Worm (Caenorhabditis elegans) whole organism, L4 larva: ENCODE measurements around the gene sra-10.
"Not testable (repeated sequence)": the region's sequence is repeated elsewhere in the genome, so short reads cannot be mapped to it uniquely, and the experiment has no call there.

Source experiments
- F49E8.2 ChIP-seq: sonication (generic microtip); optimal IDR thresholded peaks from 2 replicates; lab custom pipeline; 2016; ENCODE audit warnings: missing compliant biosample characterization, mild to moderate bottlenecking, missing genetic modification characterization, borderline replicate concordance
- R02D3.7 ChIP-seq: fragments of 150-350 bp; sonication (generic microtip); optimal IDR thresholded peaks from 3 replicates; lab custom pipeline; 2014; ENCODE audit warnings: missing biosample characterization, missing genetic modification characterization
- Y75B8A.6 ChIP-seq: fragments of 200-800 bp; sonication (Bioruptor generic); IDR thresholded peaks from 2 replicates; pipeline ENCODE4 v1.3.6; 2022; ENCODE audit warnings: missing genetic modification reagents, missing genetic modification characterization, missing compliant biosample characterization
- aha-1 ChIP-seq: fragments of 150-350 bp; peaks from one replicate; lab custom pipeline; 2014; ENCODE audit warnings: missing biosample characterization, missing genetic modification characterization
- aly-2 ChIP-seq: sonication (generic microtip); optimal IDR thresholded peaks from 2 replicates; lab custom pipeline; 2018; ENCODE audit warnings: missing biosample characterization, missing genetic modification characterization
- arid-1 ChIP-seq: fragments of 200-800 bp; sonication (Bioruptor generic); conservative IDR thresholded peaks from 2 replicates; pipeline ENCODE4 v1.3.6; 2022; ENCODE audit warnings: missing genetic modification reagents, missing genetic modification characterization, missing compliant biosample characterization
- ceh-20 ChIP-seq: fragments of 200-800 bp; sonication (Bioruptor generic); IDR thresholded peaks from 2 replicates; pipeline ENCODE4 v1.3.6; 2022; ENCODE audit warnings: missing genetic modification reagents, missing genetic modification characterization, missing compliant biosample characterization
- ceh-44 ChIP-seq: fragments of 200-800 bp; sonication (Bioruptor generic); IDR thresholded peaks from 2 replicates; pipeline ENCODE4 v1.3.6; 2022; ENCODE audit warnings: missing genetic modification reagents, missing genetic modification characterization, missing compliant biosample characterization
- daf-12 ChIP-seq: fragments of 150-350 bp; optimal IDR thresholded peaks from 2 replicates; lab custom pipeline; 2014; ENCODE audit warnings: missing biosample characterization, missing genetic modification reagents, missing genetic modification characterization
- daf-16 ChIP-seq, 3 experiments: sonication (generic microtip); optimal IDR thresholded peaks; 2 replicates each; lab custom pipeline; 2016 to 2017; ENCODE audit warnings: missing genetic modification characterization in 3 of 3, missing genetic modification reagents in 3 of 3, mild to moderate bottlenecking in 2 of 3, missing compliant biosample characterization in 2 of 3, missing biosample characterization in 1 of 3, moderate library complexity in 1 of 3
- egl-27 ChIP-seq: sonication (generic microtip); optimal IDR thresholded peaks from 3 replicates; lab custom pipeline; 2017; ENCODE audit warnings: missing biosample characterization, missing genetic modification reagents, missing genetic modification characterization
- egl-43 ChIP-seq: fragments of 200-800 bp; sonication (Bioruptor generic); IDR thresholded peaks from 2 replicates; pipeline ENCODE4 v1.3.6; 2022; ENCODE audit warnings: missing genetic modification reagents, missing genetic modification characterization, missing compliant biosample characterization
- fkh-10 ChIP-seq: fragments of 150-350 bp; optimal IDR thresholded peaks from 2 replicates; lab custom pipeline; 2014; ENCODE audit warnings: missing biosample characterization, missing genetic modification reagents, missing genetic modification characterization
- hif-1 ChIP-seq, 2 experiments: sonication (generic microtip); optimal IDR thresholded peaks; 2 replicates each; lab custom pipeline; 2016 to 2017; ENCODE audit warnings: missing compliant biosample characterization in 2 of 2, missing genetic modification characterization in 2 of 2, missing genetic modification reagents in 2 of 2, missing genotype in 2 of 2, mild to moderate bottlenecking in 1 of 2
- hlh-11 ChIP-seq: fragments of 200-800 bp; sonication (Bioruptor generic); optimal IDR thresholded peaks from 2 replicates; lab custom pipeline; 2018; ENCODE audit warnings: mild to moderate bottlenecking, missing genetic modification characterization, missing compliant biosample characterization
- lin-13 ChIP-seq: fragments of 150-350 bp; optimal IDR thresholded peaks from 2 replicates; lab custom pipeline; 2014; ENCODE audit warnings: missing biosample characterization, missing genetic modification reagents, missing genetic modification characterization
- madf-9 ChIP-seq: fragments of 200-800 bp; sonication (Bioruptor generic); conservative IDR thresholded peaks from 2 replicates; pipeline ENCODE4 v1.3.6; 2022; ENCODE audit warnings: missing genetic modification reagents, missing genetic modification characterization, missing compliant biosample characterization
- mep-1 ChIP-seq: fragments of 150-350 bp; sonication (generic microtip); optimal IDR thresholded peaks from 3 replicates; lab custom pipeline; 2014; ENCODE audit warnings: missing biosample characterization, missing genetic modification characterization
- mxl-2 ChIP-seq: fragments of 200-800 bp; sonication (Bioruptor generic); conservative IDR thresholded peaks from 2 replicates; pipeline ENCODE4 v1.3.6; 2022; ENCODE audit warnings: missing genetic modification reagents, missing genetic modification characterization, missing compliant biosample characterization
- mxl-3 ChIP-seq: fragments of 200-800 bp; sonication (Bioruptor generic); optimal IDR thresholded peaks from 2 replicates; lab custom pipeline; 2018; ENCODE audit warnings: mild to moderate bottlenecking, missing genetic modification characterization, missing compliant biosample characterization
- nhr-111 ChIP-seq: fragments of 200-800 bp; sonication (Bioruptor generic); optimal IDR thresholded peaks from 2 replicates; lab custom pipeline; 2018; ENCODE audit warnings: mild to moderate bottlenecking, missing genetic modification characterization, missing compliant biosample characterization
- nhr-28 ChIP-seq: fragments of 150-350 bp; optimal IDR thresholded peaks from 2 replicates; lab custom pipeline; 2014; ENCODE audit warnings: missing biosample characterization, missing genetic modification characterization
- nhr-42 ChIP-seq: fragments of 200-800 bp; sonication (Bioruptor generic); IDR thresholded peaks from 2 replicates; pipeline ENCODE4 v1.3.6; 2022; ENCODE audit warnings: missing genetic modification characterization, missing compliant biosample characterization
- nhr-6 ChIP-seq: fragments of 150-350 bp; optimal IDR thresholded peaks from 2 replicates; lab custom pipeline; 2014; ENCODE audit warnings: missing biosample characterization, missing genetic modification characterization
- pqm-1 ChIP-seq: sonication (generic microtip); optimal IDR thresholded peaks from 2 replicates; lab custom pipeline; 2017; ENCODE audit warnings: missing biosample characterization, missing genetic modification characterization
- skn-1 ChIP-seq: fragments of 150-350 bp; optimal IDR thresholded peaks from 2 replicates; lab custom pipeline; 2014; ENCODE audit warnings: missing biosample characterization, missing genetic modification characterization
- spr-1 ChIP-seq: sonication (generic microtip); optimal IDR thresholded peaks from 2 replicates; lab custom pipeline; 2016; ENCODE audit warnings: mild to moderate bottlenecking, missing genetic modification characterization, missing compliant biosample characterization
- tag-97 ChIP-seq: fragments of 200-800 bp; sonication (Bioruptor generic); IDR thresholded peaks from 2 replicates; pipeline ENCODE4 v1.3.6; 2022; ENCODE audit warnings: missing genetic modification characterization, missing compliant biosample characterization
- unc-62 ChIP-seq, 3 experiments: fragments of 150-350 bp in 1 of 3; sonication (generic microtip); optimal IDR thresholded peaks in 2 of 3; peaks in 1 of 3; 1 replicate in 1 of 3; 2 replicates in 2 of 3; lab custom pipeline; 2014 to 2017; ENCODE audit warnings: missing biosample characterization in 3 of 3, missing genetic modification characterization in 3 of 3, missing genetic modification reagents in 3 of 3, missing genotype in 1 of 3
- vab-7 ChIP-seq: fragments of 200-800 bp; sonication (Bioruptor generic); IDR thresholded peaks from 2 replicates; pipeline ENCODE4 v1.3.6; 2022; ENCODE audit warnings: missing genetic modification reagents, missing genetic modification characterization, missing compliant biosample characterization
- zip-11 ChIP-seq: fragments of 200-800 bp; sonication (Bioruptor generic); IDR thresholded peaks from 2 replicates; pipeline ENCODE4 v1.3.6; 2022; ENCODE audit warnings: missing genetic modification characterization, missing compliant biosample characterization
- ztf-7 ChIP-seq: fragments of 150-350 bp; optimal IDR thresholded peaks from 2 replicates; lab custom pipeline; 2014; ENCODE audit warnings: missing biosample characterization, missing genetic modification characterization

sra-10 gene

DNA sequence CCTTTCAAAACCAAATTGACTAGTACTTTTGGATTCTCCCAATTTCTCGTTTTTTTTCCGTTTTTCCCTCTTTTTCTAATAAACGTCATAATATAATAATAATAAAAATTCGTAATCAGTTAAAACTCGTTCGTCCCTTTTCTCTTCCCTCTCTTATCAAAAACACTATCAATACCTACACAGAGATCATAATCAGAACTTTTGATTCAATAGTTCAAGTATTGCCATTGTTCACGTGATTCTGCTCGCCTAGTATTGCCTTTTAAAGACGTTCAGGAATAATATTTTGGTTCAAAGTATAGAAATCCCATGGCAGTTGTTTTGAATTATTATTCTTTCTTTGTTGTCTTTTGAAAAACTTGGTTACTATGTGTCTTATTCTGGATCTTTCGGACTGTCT lies 29.8 kb upstream of the sra-10 start (continued):
- TF ChIP-seq daf-12, result no peak
- TF ChIP-seq arid-1, result no peak
- no peak for TF ChIP-seq daf-16 (GFP tag; optimal IDR thresholded peaks at IDR 0.05; lab: Kevin White, UChicago)
- TF ChIP-seq daf-16 (tag; optimal IDR thresholded peaks at IDR 0.05; lab: Kevin White, UChicago), result peak; percentile 98
- TF ChIP-seq fkh-10 (GFP tag; lab: Kevin White, UChicago), result no peak
- TF ChIP-seq hlh-11, result peak; percentile 80
- TF ChIP-seq nhr-111, result no peak

DNA sequence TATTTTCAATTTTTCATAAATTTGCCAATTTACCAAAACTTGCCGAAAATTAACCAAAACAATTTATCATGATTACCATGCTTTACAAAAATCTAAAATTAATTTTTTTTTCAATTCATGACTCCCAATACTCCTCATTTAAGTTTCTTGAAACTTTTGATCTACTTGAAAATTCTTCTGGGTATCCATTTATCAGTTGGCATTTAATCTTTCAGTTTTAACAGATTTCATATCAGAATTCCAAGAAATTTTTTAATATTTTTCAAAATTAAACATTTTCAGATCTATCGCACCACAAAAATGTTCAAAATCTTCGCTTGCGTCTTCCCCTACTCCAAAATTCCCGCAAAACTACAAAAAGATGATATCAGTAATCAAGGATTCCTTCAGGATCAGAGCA lies 29.1 kb upstream of the sra-10 start, which contains the start of gene Y19D2B.2:
Gene Y19D2B.2, plus strand, starts transcription at position 301 of the 400 bp plus-strand sequence.
- peak; percentile 13 for TF ChIP-seq aha-1 (tag; lab: Kevin White, UChicago)
- no peak for TF ChIP-seq ztf-7 (tag; lab: Kevin White, UChicago)
- no peak for TF ChIP-seq ceh-20 (GFP tag; lab: Robert Waterston, UW)

DNA sequence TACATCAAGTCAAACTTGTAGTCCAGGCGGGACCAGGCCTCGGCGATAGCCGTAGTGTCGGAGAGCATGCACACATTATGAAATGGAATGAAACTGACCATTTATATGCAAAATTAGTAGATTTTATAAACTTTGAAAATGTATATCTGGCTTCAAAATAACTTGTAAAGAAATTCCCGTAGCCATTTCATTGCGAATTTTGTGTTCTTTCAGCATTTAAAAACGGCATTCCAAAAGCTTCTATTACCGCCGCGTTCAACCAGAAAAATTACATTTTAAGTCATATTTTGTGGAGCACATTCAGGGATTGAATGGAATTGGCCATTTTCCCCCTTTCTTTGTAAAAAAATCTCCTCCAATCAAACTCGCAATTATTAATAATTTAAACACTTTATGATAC lies 28.0 kb upstream of the sra-10 start, which contains the start of gene Y19D2B.1:
Gene Y19D2B.1, minus strand, starts transcription at position 101 of the 400 bp plus-strand sequence.
- TF ChIP-seq nhr-42 (GFP tag; lab: Robert Waterston, UW); mxl-3; aly-2 (tag; lab: Kevin White, UChicago): not testable (repeated sequence)

DNA sequence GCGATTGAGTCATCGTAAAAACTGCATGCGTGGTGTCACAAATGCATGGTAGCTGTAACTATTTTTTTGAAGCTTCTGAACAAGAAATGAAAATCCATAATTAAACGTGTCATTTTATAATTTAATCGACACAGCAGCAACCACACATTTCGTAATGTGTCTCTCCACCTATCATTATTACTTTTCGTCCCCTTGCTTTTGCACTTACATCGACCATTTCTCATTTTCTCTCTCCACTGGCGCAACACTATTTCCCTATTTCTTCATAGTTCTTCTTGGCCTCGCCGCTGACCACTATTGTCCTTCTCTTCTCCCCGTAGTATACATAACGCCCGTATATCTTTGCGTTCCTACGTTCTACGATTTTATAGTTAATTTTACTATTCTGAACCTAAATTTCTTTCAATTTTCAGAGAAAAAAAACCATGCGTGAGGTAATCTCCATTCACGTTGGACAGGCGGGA lies 23.4 kb upstream of the sra-10 start, which contains the start of gene tba-4:
Gene tba-4, plus strand, starts transcription at position 414 of the 464 bp plus-strand sequence.
- TF ChIP-seq nhr-28 (tag; lab: Kevin White, UChicago) (peak; percentile 86), R02D3.7 (tag; lab: Kevin White, UChicago) (no peak), unc-62 (GFP tag; optimal IDR thresholded peaks at IDR 0.05 in 1 of 2; lab: Kevin White, UChicago) (no peak), unc-62 (tag; optimal IDR thresholded peaks at IDR 0.05; lab: Kevin White, UChicago) (no peak), nhr-6 (tag; lab: Kevin White, UChicago) (peak; percentile 3), spr-1 (tag; lab: Kevin White, UChicago) (no peak), skn-1 (no peak), egl-43 (no peak), hlh-11 (peak; percentile 30), mep-1 (tag; lab: Kevin White, UChicago) (no peak), ceh-44 (no peak), lin-13 (GFP tag; lab: Kevin White, UChicago) (no peak), daf-16 (GFP tag; optimal IDR thresholded peaks at IDR 0.05; lab: Kevin White, UChicago) (no peak), daf-16 (tag; optimal IDR thresholded peaks at IDR 0.05; lab: Kevin White, UChicago) (peak; percentile 55), madf-9 (GFP tag; lab: Robert Waterston, UW) (no peak), tag-97 (GFP tag; lab: Robert Waterston, UW) (no peak), hif-1 (tag; optimal IDR thresholded peaks at IDR 0.05; lab: Kevin White, UChicago) (no peak), pqm-1 (tag; lab: Kevin White, UChicago) (peak; percentile 79), zip-11 (GFP tag; lab: Robert Waterston, UW) (no peak), F49E8.2 (tag; lab: Kevin White, UChicago) (no peak), mxl-2 (no peak), ztf-7 (tag; lab: Kevin White, UChicago) (no peak), Y75B8A.6 (no peak), egl-27 (tag; lab: Kevin White, UChicago) (no peak)
- TF ChIP-seq, all 104 proteins: peak for 5

DNA sequence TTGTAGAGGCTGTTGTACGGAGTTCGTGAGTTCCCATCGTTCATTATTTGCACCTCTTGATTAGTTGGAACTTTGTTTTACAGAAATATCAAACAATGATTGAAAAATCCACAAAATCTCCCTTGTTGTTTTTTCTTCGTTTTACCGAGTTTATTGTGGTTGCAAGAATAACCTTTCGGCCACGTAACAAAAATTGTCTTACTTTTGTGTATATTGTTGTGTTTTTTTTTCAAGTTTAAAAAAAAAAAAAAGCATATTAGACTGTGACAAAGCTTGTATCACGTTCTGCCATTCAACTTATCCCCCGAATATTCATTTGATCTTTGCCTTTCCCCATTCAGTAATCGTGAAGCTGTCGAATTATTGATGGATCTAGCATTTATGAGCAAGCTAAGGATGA lies 22.3 kb upstream of the sra-10 start, which contains the start of gene F44F4.10:
Gene F44F4.10, minus strand, starts transcription at position 101 of the 400 bp plus-strand sequence.
- TF ChIP-seq mxl-2, result no peak
- no peak for TF ChIP-seq vab-7 (GFP tag; lab: Robert Waterston, UW)
- TF ChIP-seq unc-62 (GFP tag; optimal IDR thresholded peaks at IDR 0.05 in 1 of 2; lab: Kevin White, UChicago), result peak in 1 of 2 experiments; percentile 48
- TF ChIP-seq unc-62 (tag; optimal IDR thresholded peaks at IDR 0.05; lab: Kevin White, UChicago), result no peak
